Fruit fly (Drosophila melanogaster) whole organism, embryonic: ENCODE data around the gene pot.

Source experiments
- MESR4 ChIP-seq: fragments of 200-800 bp; sonication (Bioruptor generic); optimal IDR thresholded peaks from 2 replicates; lab custom pipeline; 2018; ENCODE audit warnings: missing biosample characterization, mild to moderate bottlenecking, missing genetic modification characterization, moderate library complexity
- pros ChIP-seq: fragments of 200-800 bp; sonication (Bioruptor generic); optimal IDR thresholded peaks from 3 replicates; lab custom pipeline; 2019; ENCODE audit warnings: missing biosample characterization, mild to moderate bottlenecking, missing genetic modification characterization, moderate library complexity

dm6 chrX:11891682-11892179, 25.3 kb downstream of the pot start, which contains the start of gene sicily:
- TF ChIP-seq MESR4 (GFP tag; lab: Kevin White, UChicago) (peak; percentile 63), pros (GFP tag; lab: Kevin White, UChicago) (no peak)
